Fruit fly (Drosophila melanogaster) whole organism, embryonic: ENCODE data around the gene HP1e.

Experiments
- CG10209 ChIP-seq: fragments of 200-800 bp; sonication (Bioruptor generic); optimal IDR thresholded peaks from 3 replicates; lab custom pipeline; 2017; ENCODE audit warnings: missing biosample characterization, mild to moderate bottlenecking, missing genetic modification characterization, missing genetic modification reagents
- CG14050 ChIP-seq: fragments of 200-800 bp; sonication (Bioruptor generic); IDR thresholded peaks from 3 replicates; pipeline ENCODE4 v1.3.6; 2022; ENCODE audit warnings: missing biosample characterization, missing genetic modification characterization
- CG14441 ChIP-seq: fragments of 200-800 bp; sonication (Bioruptor generic); IDR thresholded peaks from 2 replicates; pipeline ENCODE4 v1.3.6; 2022; ENCODE audit warnings: missing biosample characterization, missing genetic modification characterization
- CG14710 ChIP-seq: fragments of 200-800 bp; sonication (Bioruptor generic); optimal IDR thresholded peaks from 3 replicates; lab custom pipeline; 2019; ENCODE audit warnings: missing biosample characterization, mild to moderate bottlenecking, missing genetic modification characterization, moderate library complexity
- CG17802 ChIP-seq: fragments of 200-800 bp; sonication (Bioruptor generic); optimal IDR thresholded peaks from 2 replicates; lab custom pipeline; 2018; ENCODE audit warnings: missing biosample characterization, mild to moderate bottlenecking, missing genetic modification characterization, moderate library complexity
- CG30403 ChIP-seq: fragments of 200-800 bp; sonication (Bioruptor generic); optimal IDR thresholded peaks from 3 replicates; lab custom pipeline; 2016; ENCODE audit warnings: missing biosample characterization, missing genetic modification characterization
- CG31365 ChIP-seq: fragments of 200-800 bp; sonication (Bioruptor generic); optimal IDR thresholded peaks from 2 replicates; lab custom pipeline; 2018; ENCODE audit warnings: missing biosample characterization, mild to moderate bottlenecking, missing genetic modification characterization
- CG34422 ChIP-seq: fragments of 200-800 bp; sonication (Bioruptor generic); IDR thresholded peaks from 3 replicates; pipeline ENCODE4 v1.3.6; 2022; ENCODE audit warnings: missing biosample characterization, missing genetic modification characterization
- CG3847 ChIP-seq: fragments of 200-800 bp; sonication (Bioruptor generic); IDR thresholded peaks from 2 replicates; pipeline ENCODE4 v1.3.6; 2022; ENCODE audit warnings: missing biosample characterization, missing genetic modification characterization
- CG3995 ChIP-seq: fragments of 200-800 bp; sonication (Bioruptor generic); optimal IDR thresholded peaks from 3 replicates; lab custom pipeline; 2016; ENCODE audit warnings: missing biosample characterization, missing genetic modification characterization
- CG4360 ChIP-seq: fragments of 200-800 bp; sonication (Bioruptor generic); IDR thresholded peaks from 2 replicates; pipeline ENCODE4 v1.3.6; 2022; ENCODE audit warnings: missing biosample characterization, missing genetic modification characterization
- CG4617 ChIP-seq: fragments of 200-800 bp; sonication (Bioruptor generic); optimal IDR thresholded peaks from 3 replicates; lab custom pipeline; 2016; ENCODE audit warnings: missing biosample characterization, missing genetic modification characterization, borderline replicate concordance
- CG4854 ChIP-seq: fragments of 200-800 bp; sonication (Bioruptor generic); optimal IDR thresholded peaks from 2 replicates; lab custom pipeline; 2016; ENCODE audit warnings: missing biosample characterization, missing genetic modification characterization, inconsistent platforms
- CG6654 ChIP-seq: fragments of 200-800 bp; sonication (Bioruptor generic); optimal IDR thresholded peaks from 2 replicates; lab custom pipeline; 2017; ENCODE audit warnings: missing biosample characterization, mild to moderate bottlenecking, missing genetic modification characterization
- CG7357 ChIP-seq: fragments of 200-800 bp; sonication (Bioruptor generic); IDR thresholded peaks from 3 replicates; pipeline ENCODE4 v1.3.6; 2022; ENCODE audit warnings: missing biosample characterization, missing genetic modification characterization
- CG7928 ChIP-seq: fragments of 200-800 bp; sonication (Bioruptor generic); optimal IDR thresholded peaks from 2 replicates; lab custom pipeline; 2017; ENCODE audit warnings: missing biosample characterization, mild to moderate bottlenecking, missing genetic modification characterization
- CG8359 ChIP-seq: fragments of 200-800 bp; sonication (Bioruptor generic); optimal IDR thresholded peaks from 2 replicates; lab custom pipeline; 2017; ENCODE audit warnings: missing biosample characterization, mild to moderate bottlenecking, missing genetic modification characterization, borderline replicate concordance
- CG8765 ChIP-seq: fragments of 200-800 bp; sonication (Bioruptor generic); IDR thresholded peaks from 2 replicates; pipeline ENCODE4 v1.3.6; 2022; ENCODE audit warnings: missing biosample characterization, missing genetic modification characterization
- Dad ChIP-seq: fragments of 200-800 bp; sonication (Bioruptor generic); optimal IDR thresholded peaks from 3 replicates; lab custom pipeline; 2016; ENCODE audit warnings: missing biosample characterization, missing genetic modification characterization
- E2f1 ChIP-seq: fragments of 200-800 bp; sonication (Bioruptor generic); IDR thresholded peaks from 2 replicates; pipeline ENCODE4 v1.3.6; 2022; ENCODE audit warnings: missing biosample characterization, missing genetic modification characterization
- HLH3B ChIP-seq: fragments of 200-800 bp; sonication (Bioruptor generic); IDR thresholded peaks from 2 replicates; pipeline ENCODE4 v1.3.6; 2022; ENCODE audit warnings: missing biosample characterization, missing genetic modification characterization
- Hand ChIP-seq: fragments of 200-800 bp; sonication (Bioruptor generic); optimal IDR thresholded peaks from 2 replicates; lab custom pipeline; 2017; ENCODE audit warnings: mild to moderate bottlenecking, missing biosample characterization, missing genetic modification reagents, missing genetic modification characterization
- Hr3 ChIP-seq: fragments of 200-800 bp; sonication (Bioruptor generic); optimal IDR thresholded peaks from 3 replicates; lab custom pipeline; 2016; ENCODE audit warnings: missing biosample characterization, missing genetic modification characterization
- NK7.1 ChIP-seq: fragments of 200-800 bp; sonication (Bioruptor generic); optimal IDR thresholded peaks from 3 replicates; lab custom pipeline; 2016; ENCODE audit warnings: missing biosample characterization, missing genetic modification characterization
- PHDP ChIP-seq: fragments of 200-800 bp; sonication (Bioruptor generic); optimal IDR thresholded peaks from 3 replicates; lab custom pipeline; 2018; ENCODE audit warnings: missing biosample characterization, mild to moderate bottlenecking, missing genetic modification characterization, moderate library complexity
- Ssrp ChIP-seq: fragments of 200-800 bp; sonication (Bioruptor generic); optimal IDR thresholded peaks from 2 replicates; lab custom pipeline; 2018; ENCODE audit warnings: missing biosample characterization, mild to moderate bottlenecking, missing genetic modification characterization, moderate library complexity
- ash1 ChIP-seq: fragments of 200-800 bp; sonication (Bioruptor generic); optimal IDR thresholded peaks from 2 replicates; lab custom pipeline; 2018; ENCODE audit warnings: missing biosample characterization, mild to moderate bottlenecking, missing genetic modification characterization
- ato ChIP-seq: fragments of 200-800 bp; sonication (Bioruptor generic); IDR thresholded peaks from 2 replicates; pipeline ENCODE4 v1.3.6; 2022; ENCODE audit warnings: missing biosample characterization, missing genetic modification characterization; ENCODE audit not compliant: partially characterized antibody
- bowl ChIP-seq: fragments of 200-800 bp; sonication (Bioruptor generic); IDR thresholded peaks from 2 replicates; pipeline ENCODE4 v1.3.6; 2022; ENCODE audit warnings: missing biosample characterization, missing genetic modification characterization
- bsh ChIP-seq, 2 experiments: fragments of 200-800 bp; sonication (Bioruptor generic); optimal IDR thresholded peaks; 2 replicates each; lab custom pipeline; 2017 to 2018; ENCODE audit warnings: mild to moderate bottlenecking in 2 of 2, missing biosample characterization in 2 of 2, missing genetic modification characterization in 2 of 2, moderate library complexity in 1 of 2
- btn ChIP-seq: fragments of 200-800 bp; sonication (Bioruptor generic); optimal IDR thresholded peaks from 2 replicates; lab custom pipeline; 2016; ENCODE audit warnings: missing biosample characterization, missing genetic modification characterization
- ems ChIP-seq: fragments of 200-800 bp; sonication (Bioruptor generic); optimal IDR thresholded peaks from 3 replicates; lab custom pipeline; 2016; ENCODE audit warnings: missing biosample characterization, missing genetic modification characterization
- esg ChIP-seq: fragments of 200-800 bp; sonication (Bioruptor generic); conservative IDR thresholded peaks from 2 replicates; pipeline ENCODE4 v1.3.6; 2022; ENCODE audit warnings: missing biosample characterization, missing genetic modification characterization
- fru ChIP-seq: fragments of >200 bp; optimal IDR thresholded peaks from 2 replicates; lab custom pipeline; 2017
- gcm ChIP-seq: fragments of 200-800 bp; sonication (Bioruptor generic); optimal IDR thresholded peaks from 2 replicates; lab custom pipeline; 2019; ENCODE audit warnings: missing biosample characterization, mild to moderate bottlenecking, missing genetic modification characterization, moderate library complexity
- hbn ChIP-seq: fragments of 200-800 bp; sonication (Bioruptor generic); IDR thresholded peaks from 2 replicates; pipeline ENCODE4 v1.3.6; 2022; ENCODE audit warnings: missing biosample characterization, missing genetic modification characterization; ENCODE audit not compliant: partially characterized antibody
- insv ChIP-seq, 2 experiments: fragments of 200-800 bp; sonication (Bioruptor generic); optimal IDR thresholded peaks; 3 replicates each; lab custom pipeline; 2016 to 2018; ENCODE audit warnings: missing biosample characterization in 2 of 2, missing genetic modification characterization in 2 of 2
- lbe ChIP-seq: fragments of 200-800 bp; sonication (Bioruptor generic); optimal IDR thresholded peaks from 2 replicates; lab custom pipeline; 2016; ENCODE audit warnings: missing biosample characterization, mild to moderate bottlenecking, missing genetic modification characterization
- lola ChIP-seq, 3 experiments: fragments of >200 bp in 2 of 3; fragments of 200-800 bp in 1 of 3; sonication (Bioruptor generic) in 1 of 3; optimal IDR thresholded peaks; 2 replicates each; lab custom pipeline; 2017 to 2019; ENCODE audit warnings: missing biosample characterization in 3 of 3, missing genetic modification characterization in 3 of 3, mild to moderate bottlenecking in 1 of 3, moderate library complexity in 1 of 3
- pan ChIP-seq, 4 experiments: fragments of >200 bp in 3 of 4; fragments of 200-800 bp in 1 of 4; sonication (Bioruptor generic) in 1 of 4; optimal IDR thresholded peaks in 3 of 4; IDR thresholded peaks in 1 of 4; 2 replicates each; pipeline versions ENCODE4 v1.3.6 to Lab custom; 2017 to 2022; ENCODE audit warnings: missing biosample characterization in 2 of 4, missing genetic modification characterization in 2 of 4, mixed read lengths in 1 of 4
- sisA ChIP-seq: fragments of 200-800 bp; sonication (Bioruptor generic); IDR thresholded peaks from 2 replicates; pipeline ENCODE4 v1.3.6; 2022; ENCODE audit warnings: missing biosample characterization, missing genetic modification characterization
- ssp ChIP-seq: fragments of 200-800 bp; sonication (Bioruptor generic); IDR thresholded peaks from 2 replicates; pipeline ENCODE4 v1.3.6; 2022; ENCODE audit warnings: missing biosample characterization, missing genetic modification characterization
- unc-4 ChIP-seq: fragments of 200-800 bp; sonication (Bioruptor generic); IDR thresholded peaks from 2 replicates; pipeline ENCODE4 v1.3.6; 2022; ENCODE audit warnings: missing biosample characterization, missing genetic modification characterization; ENCODE audit not compliant: partially characterized antibody

HP1e gene

DNA sequence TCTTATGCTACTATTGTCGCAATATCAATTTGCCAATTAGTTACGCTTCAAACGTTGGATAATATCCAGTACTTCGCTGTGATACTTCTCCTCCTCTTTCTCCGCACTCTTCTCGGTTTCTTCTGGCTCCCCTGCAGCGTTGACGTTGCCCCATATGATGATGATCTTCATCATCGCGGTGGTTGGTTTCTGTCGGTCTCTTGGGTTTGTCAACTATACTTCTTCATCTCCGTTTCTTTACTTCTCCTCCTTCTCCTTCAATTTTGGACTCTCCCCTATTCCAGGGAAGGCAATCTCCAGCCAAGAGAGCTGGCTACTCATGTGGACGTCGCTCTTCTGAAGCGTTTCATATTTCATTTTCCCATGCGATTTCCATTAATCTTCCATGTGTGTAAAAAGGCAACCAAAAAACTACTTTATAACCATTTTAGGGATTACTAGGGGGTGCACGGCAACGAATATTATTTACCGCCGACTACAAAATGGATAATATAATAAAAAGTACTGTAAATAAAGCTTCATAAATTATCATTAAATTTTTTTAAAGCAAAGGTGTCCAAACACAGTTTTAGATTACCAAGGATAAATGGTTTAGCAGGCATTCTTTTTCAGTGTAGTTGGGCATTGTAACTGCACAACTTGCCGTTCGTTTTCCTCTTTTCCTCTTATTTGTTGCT is 26.3 kb downstream of the HP1e start (continued):
- TF ChIP-seq CG17802: no peak
- no peak for TF ChIP-seq insv (GFP tag; optimal IDR thresholded peaks at IDR 0.05; lab: Kevin White, UChicago)
- TF ChIP-seq Dad (GFP tag; lab: Kevin White, UChicago): no peak
- TF ChIP-seq CG6654 (GFP tag; lab: Kevin White, UChicago): no peak
- no peak for TF ChIP-seq ssp (GFP tag; lab: Robert Waterston, UW)
- no peak for TF ChIP-seq CG4854 (GFP tag; lab: Kevin White, UChicago)
- no peak for TF ChIP-seq lbe (GFP tag; lab: Kevin White, UChicago)
- TF ChIP-seq Ssrp (tag; lab: Kevin White, UChicago): peak; percentile 16
- TF ChIP-seq CG4617 (GFP tag; lab: Kevin White, UChicago): no peak
- no peak for TF ChIP-seq E2f1 (GFP tag; lab: Robert Waterston, UW)
- TF ChIP-seq hbn (GFP tag; lab: Robert Waterston, UW): no peak
- peak; percentile 3 for TF ChIP-seq gcm (GFP tag; lab: Kevin White, UChicago)
- no peak for TF ChIP-seq CG3847 (GFP tag; lab: Robert Waterston, UW)
- TF ChIP-seq esg (GFP tag; lab: Robert Waterston, UW): no peak
- no peak for TF ChIP-seq CG8359 (GFP tag; lab: Kevin White, UChicago)
- no peak for TF ChIP-seq bowl
- TF ChIP-seq HLH3B (GFP tag; lab: Robert Waterston, UW): no peak
- no peak for TF ChIP-seq PHDP (tag; lab: Kevin White, UChicago)
- TF ChIP-seq unc-4 (GFP tag; lab: Robert Waterston, UW): no peak
- TF ChIP-seq Hand (GFP tag; lab: Kevin White, UChicago): no peak
- no peak for TF ChIP-seq CG14441 (GFP tag; lab: Robert Waterston, UW)
- TF ChIP-seq CG3995 (GFP tag; lab: Kevin White, UChicago): no peak
- no peak for TF ChIP-seq CG34422 (GFP tag; lab: Robert Waterston, UW)
- no peak for TF ChIP-seq pan (optimal IDR thresholded peaks at IDR 0.05; lab: Kevin White, UChicago)
- TF ChIP-seq pan (GFP tag; optimal IDR thresholded peaks at IDR 0.05 in 1 of 2, IDR thresholded peaks at IDR 0.05 in 1 of 2): no peak
- no peak for TF ChIP-seq ems (GFP tag; lab: Kevin White, UChicago)
- no peak for TF ChIP-seq sisA (GFP tag; lab: Robert Waterston, UW)
- TF ChIP-seq btn: no peak
- TF ChIP-seq CG14050 (GFP tag; lab: Robert Waterston, UW): no peak
- TF ChIP-seq CG7357: no peak
- TF ChIP-seq NK7.1 (GFP tag; lab: Kevin White, UChicago): no peak
- TF ChIP-seq CG4360: no peak
- TF ChIP-seq CG14710: peak; percentile 5
- no peak for TF ChIP-seq ato
- TF ChIP-seq CG10209: no peak
- no peak for TF ChIP-seq fru (lab: Kevin White, UChicago)
- no peak for TF ChIP-seq CG8765 (GFP tag; lab: Robert Waterston, UW)
- peak; percentile 19 for TF ChIP-seq CG30403 (GFP tag; lab: Kevin White, UChicago)
- TF ChIP-seq lola (GFP tag; optimal IDR thresholded peaks at IDR 0.05; lab: Kevin White, UChicago): peak in 1 of 3 experiments; percentile 48
- TF ChIP-seq CG7928 (GFP tag; lab: Kevin White, UChicago): no peak
- TF ChIP-seq bsh (GFP tag; optimal IDR thresholded peaks at IDR 0.05; lab: Kevin White, UChicago): peak; percentile 31 to 77
- no peak for TF ChIP-seq CG31365 (tag; lab: Kevin White, UChicago)
- no peak for TF ChIP-seq Hr3 (GFP tag; lab: Kevin White, UChicago)
- TF ChIP-seq ash1 (GFP tag; lab: Kevin White, UChicago): no peak
- TF ChIP-seq, all 482 proteins: peak for 63
